Worm (Caenorhabditis elegans): Measurements from ENCODE around the gene pho-9.

DNA sequence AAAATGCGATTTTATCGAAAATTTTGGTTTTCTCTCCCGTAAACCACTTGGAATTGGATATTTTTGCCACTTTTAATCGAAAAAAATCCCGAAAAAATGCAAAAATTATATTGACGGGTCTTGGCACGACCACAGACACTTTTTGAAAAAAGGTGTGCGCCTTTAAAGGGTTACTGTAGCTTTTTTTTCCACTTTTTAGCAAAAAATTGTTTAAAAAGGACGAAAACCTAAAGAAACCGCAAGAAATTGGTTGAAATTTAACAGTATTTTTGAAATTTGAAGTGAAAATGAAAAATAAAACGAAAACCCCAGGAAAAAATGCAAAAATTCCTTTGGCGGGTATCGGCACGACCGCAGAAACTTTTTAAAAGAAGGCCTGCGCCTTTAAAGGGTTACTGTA is 21.2 kb upstream of the pho-9 start:
- TF ChIP-seq hmbx-1 (tag; optimal IDR thresholded peaks at IDR 0.05), result no peak
- TF ChIP-seq ceh-13 (GFP tag; optimal IDR thresholded peaks at IDR 0.05), result no peak
- no peak for TF ChIP-seq ceh-36 (tag; optimal IDR thresholded peaks at IDR 0.05)
- TF ChIP-seq tbx-37 (GFP tag; conservative IDR thresholded peaks at IDR 0.05), result no peak
- TF ChIP-seq pes-1 (GFP tag; IDR thresholded peaks at IDR 0.05), result no peak
- TF ChIP-seq scrt-1 (GFP tag; IDR thresholded peaks at IDR 0.05), result no peak

Measured in whole organism, early embryonic.